Worm (Caenorhabditis elegans) whole organism, L4 larva: ENCODE results near the gene grd-6.

Experiments
- ces-1 ChIP-seq: fragments of 150-350 bp; sonication (generic microtip); optimal IDR thresholded peaks from 4 replicates; lab custom pipeline; 2014; ENCODE audit warnings: missing biosample characterization, missing genetic modification reagents, missing genetic modification characterization
- lsy-2 ChIP-seq, 2 experiments: fragments of 150-350 bp in 1 of 2; sonication (generic microtip) in 1 of 2; optimal IDR thresholded peaks; 2 replicates each; lab custom pipeline; 2014 to 2017; ENCODE audit warnings: missing biosample characterization in 2 of 2, missing genetic modification characterization in 2 of 2
- madf-5 ChIP-seq, 2 experiments: fragments of 200-800 bp; sonication (Bioruptor generic); IDR thresholded peaks; 2 replicates each; pipeline ENCODE4 v1.3.6; 2022; ENCODE audit warnings: missing compliant biosample characterization in 2 of 2, missing genetic modification characterization in 2 of 2
- pha-4 ChIP-seq, 2 experiments: fragments of 150-350 bp in 1 of 2; fragments of 200-800 bp in 1 of 2; sonication (Bioruptor generic) in 1 of 2; IDR thresholded peaks in 1 of 2; optimal IDR thresholded peaks in 1 of 2; 2 replicates each; pipeline versions ENCODE4 v1.3.6 to Lab custom; 2014 to 2022; ENCODE audit warnings: missing genetic modification characterization in 2 of 2, missing genetic modification reagents in 2 of 2, missing biosample characterization in 1 of 2, missing compliant biosample characterization in 1 of 2
- unc-39 ChIP-seq: sonication (generic microtip); optimal IDR thresholded peaks from 2 replicates; lab custom pipeline; 2017; ENCODE audit warnings: missing biosample characterization, missing genetic modification characterization

DNA sequence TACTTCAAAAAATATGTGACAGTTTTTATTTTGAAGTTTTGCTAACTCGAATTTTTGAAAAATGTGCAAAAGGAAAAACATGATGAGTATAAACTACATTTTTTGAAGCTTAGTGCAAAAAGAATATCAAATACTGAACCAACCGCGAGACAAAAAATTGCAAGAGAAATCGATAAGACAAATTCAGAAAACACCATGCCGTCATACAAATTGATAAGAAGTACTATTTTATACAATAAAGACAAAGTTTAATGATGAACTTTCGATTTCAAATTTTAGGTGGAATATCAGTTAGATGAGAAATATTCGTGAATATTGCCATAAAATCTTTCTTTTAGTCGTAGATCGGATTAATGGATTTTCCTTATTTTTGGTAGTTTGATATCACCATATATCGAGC lies 41.0 kb downstream of the grd-6 start:
- TF ChIP-seq unc-39 (no peak), lsy-2 (tag; optimal IDR thresholded peaks at IDR 0.05; lab: Kevin White, UChicago) (no peak), ces-1 (no peak), madf-5 (GFP tag; IDR thresholded peaks at IDR 0.05; lab: Robert Waterston, UW) (no peak), pha-4 (GFP tag; IDR thresholded peaks at IDR 0.05; lab: Robert Waterston, UW) (no peak), pha-4 (tag; optimal IDR thresholded peaks at IDR 0.05; lab: Kevin White, UChicago) (no peak)
